Fruit fly (Drosophila melanogaster): ENCODE results near the gene Ilp7.

Ilp7 gene

dm6 chrX:3682483-3682813 lies 15.0 kb downstream of the Ilp7 start:
- no peak for TF ChIP-seq CG17801 (GFP tag; optimal IDR thresholded peaks at IDR 0.05; ENCODE audit: partially characterized antibody)

- no peak for TF ChIP-seq CG17801 (GFP tag; optimal IDR thresholded peaks at IDR 0.05; ENCODE audit: partially characterized antibody)
Measured at dm6 chrX:3684809-3685533, 17.6 kb downstream of the Ilp7 start.

DNA sequence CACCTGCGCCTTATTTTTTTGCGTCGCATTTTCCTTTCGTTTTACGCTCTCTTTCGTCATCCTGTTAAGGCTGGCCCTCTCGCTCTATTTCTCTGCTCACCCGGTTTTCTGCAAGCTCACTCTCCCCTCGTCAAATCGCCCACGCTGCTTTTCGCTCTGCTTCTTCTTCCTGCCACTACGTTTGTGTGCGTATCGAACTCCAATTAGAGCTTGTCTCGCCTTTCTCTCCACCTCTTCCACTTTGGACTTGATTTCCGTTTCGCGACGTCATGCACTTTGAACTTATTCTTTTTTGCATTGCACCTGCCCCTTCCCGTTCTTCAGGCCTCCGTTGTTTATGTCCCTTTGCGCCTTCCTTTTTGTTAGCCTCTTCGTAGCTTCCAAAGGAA lies 18.1 kb downstream of the Ilp7 start:
- no peak for TF ChIP-seq CG17801 (GFP tag; optimal IDR thresholded peaks at IDR 0.05; ENCODE audit: partially characterized antibody)

dm6 chrX:3686469-3687410 lies 19.3 kb downstream of the Ilp7 start:
- peak; percentile 93 for TF ChIP-seq CG17801 (GFP tag; optimal IDR thresholded peaks at IDR 0.05; ENCODE audit: partially characterized antibody)

DNA sequence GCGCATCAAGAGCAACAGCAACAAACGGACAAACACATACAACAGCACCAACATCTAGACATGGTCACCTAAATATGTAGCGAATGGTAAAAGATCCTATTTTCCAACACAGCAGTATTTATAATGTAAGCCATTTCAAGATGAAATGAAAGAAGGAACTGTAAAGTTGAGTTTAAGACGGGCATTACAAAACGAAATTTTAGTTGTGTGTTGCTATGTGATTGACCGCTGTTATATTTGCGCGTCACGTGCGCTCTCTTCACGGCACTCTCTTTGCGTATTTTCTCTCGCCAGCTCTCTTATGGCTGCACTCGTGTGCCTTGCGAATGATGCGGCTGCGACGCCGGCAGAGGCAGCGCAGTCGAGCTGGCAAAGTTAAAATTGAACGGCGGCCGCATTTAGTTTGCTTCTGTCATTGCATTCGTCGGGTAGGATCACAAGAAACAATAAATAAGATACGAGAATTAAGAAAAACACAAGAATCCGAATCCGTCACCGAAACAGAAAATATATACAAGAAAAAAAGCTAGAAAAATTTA lies 20.5 kb downstream of the Ilp7 start:
- TF ChIP-seq CG17801 (GFP tag; optimal IDR thresholded peaks at IDR 0.05; ENCODE audit: partially characterized antibody): no peak

DNA sequence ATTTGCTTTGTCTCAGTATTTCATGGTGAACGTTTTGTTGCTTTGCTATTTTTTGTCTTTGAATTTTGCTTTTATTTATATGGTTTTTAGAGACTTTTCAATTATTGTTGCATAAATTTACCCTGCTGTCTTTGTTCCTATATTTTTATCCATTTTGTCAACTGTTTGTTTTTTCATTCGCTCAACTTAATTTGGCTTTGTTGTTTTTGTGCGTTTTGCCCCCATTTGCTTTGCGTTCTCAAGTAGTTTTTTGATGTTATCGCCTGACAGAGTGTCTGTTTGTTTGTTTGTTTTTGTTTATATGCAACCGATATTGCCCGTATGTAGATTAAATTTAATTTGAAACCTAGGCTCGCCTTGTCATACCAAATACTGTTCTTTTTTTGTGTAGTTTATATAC lies 21.2 kb downstream of the Ilp7 start:
- no peak for TF ChIP-seq CG17801 (GFP tag; optimal IDR thresholded peaks at IDR 0.05; ENCODE audit: partially characterized antibody)

dm6 chrX:3689079-3689478 lies 21.7 kb downstream of the Ilp7 start:
- peak; percentile 85 for TF ChIP-seq CG17801 (GFP tag; optimal IDR thresholded peaks at IDR 0.05; ENCODE audit: partially characterized antibody)

- no peak for TF ChIP-seq CG17801 (GFP tag; optimal IDR thresholded peaks at IDR 0.05; ENCODE audit: partially characterized antibody)
Measured at dm6 chrX:3690631-3691030, 23.2 kb downstream of the Ilp7 start.

DNA sequence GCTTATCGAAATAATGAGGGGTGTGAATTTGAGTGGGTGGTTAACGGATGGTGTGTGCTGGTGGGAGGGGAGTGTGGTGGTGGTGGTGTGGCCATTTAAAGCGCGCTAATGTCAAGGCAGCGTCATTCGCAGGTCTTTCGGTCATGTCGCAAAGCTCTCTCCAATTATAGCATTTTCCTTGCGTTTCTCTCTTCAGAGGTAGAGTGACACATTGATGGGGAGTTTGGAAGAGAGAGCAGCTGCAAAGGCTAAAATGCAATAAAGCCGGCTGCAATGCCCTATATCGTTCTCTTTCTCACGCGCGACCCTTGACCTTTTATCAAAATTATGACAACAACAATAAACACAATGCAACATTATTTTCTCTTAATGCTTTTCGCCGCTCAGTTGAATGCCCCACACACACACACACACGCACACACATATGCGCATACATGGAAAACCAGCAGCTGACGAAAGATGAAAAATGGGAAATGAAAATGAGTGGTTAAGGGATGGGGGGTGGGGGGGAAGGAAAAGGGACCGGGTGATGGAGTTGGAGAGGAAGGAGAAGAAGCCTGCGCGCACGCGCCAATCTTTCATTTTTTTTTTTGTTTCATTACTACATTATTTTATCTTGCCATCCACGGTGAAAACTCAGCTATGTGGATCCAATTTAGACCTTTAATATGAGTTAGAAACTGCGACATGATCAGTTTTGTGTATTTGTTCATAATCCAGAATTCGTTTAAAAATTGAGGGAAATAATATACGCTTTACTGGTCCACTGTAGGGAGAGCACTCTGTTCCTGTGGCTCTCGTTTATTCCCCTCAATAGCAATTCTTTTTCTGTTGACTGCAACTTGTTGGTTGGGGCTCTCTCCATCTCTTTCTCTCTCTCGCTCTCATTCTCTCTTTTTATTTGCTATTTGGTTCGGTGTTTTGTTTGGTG lies 24.5 kb downstream of the Ilp7 start:
- peak; percentile 71 for TF ChIP-seq CG17801 (GFP tag; optimal IDR thresholded peaks at IDR 0.05; ENCODE audit: partially characterized antibody)

DNA sequence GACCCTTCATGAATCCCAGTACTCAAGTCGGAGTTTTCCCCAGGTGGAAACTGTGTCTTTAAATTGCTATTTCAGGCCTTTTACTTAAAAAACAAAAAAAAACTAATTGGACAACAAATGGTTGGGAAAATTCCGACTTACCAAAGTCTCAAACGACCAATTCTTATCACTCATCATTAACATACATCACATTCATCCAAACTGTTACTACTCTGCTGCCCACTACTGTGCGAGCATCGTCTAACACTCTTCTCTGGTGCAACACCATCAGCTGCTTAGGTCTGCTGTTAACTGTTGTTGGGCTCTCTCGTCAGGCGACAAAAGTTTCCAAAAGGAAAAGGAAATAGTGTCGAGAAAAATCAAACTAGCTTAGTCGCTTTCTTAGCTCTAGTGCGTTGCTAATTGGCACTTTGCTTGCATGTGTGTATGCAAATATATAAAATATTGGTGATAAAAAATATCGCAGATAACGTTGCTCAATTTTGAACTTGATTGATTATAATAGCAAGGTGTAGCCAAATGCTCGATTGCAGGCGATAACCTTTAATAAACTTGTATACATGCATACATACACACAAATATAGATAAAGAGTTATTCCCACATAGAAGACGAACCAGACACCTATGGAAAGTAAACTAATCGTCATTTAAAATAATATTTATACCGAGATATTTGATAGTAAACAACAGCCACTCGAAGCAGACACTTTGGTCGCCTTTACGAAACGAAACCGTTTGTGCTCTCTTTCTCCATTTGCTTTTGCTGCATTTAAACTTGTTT lies 26.8 kb downstream of the Ilp7 start:
- peak; percentile 52 for TF ChIP-seq CG17801 (GFP tag; optimal IDR thresholded peaks at IDR 0.05; ENCODE audit: partially characterized antibody)

dm6 chrX:3694770-3695145 lies 27.3 kb downstream of the Ilp7 start:
- no peak for TF ChIP-seq CG17801 (GFP tag; optimal IDR thresholded peaks at IDR 0.05; ENCODE audit: partially characterized antibody)

DNA sequence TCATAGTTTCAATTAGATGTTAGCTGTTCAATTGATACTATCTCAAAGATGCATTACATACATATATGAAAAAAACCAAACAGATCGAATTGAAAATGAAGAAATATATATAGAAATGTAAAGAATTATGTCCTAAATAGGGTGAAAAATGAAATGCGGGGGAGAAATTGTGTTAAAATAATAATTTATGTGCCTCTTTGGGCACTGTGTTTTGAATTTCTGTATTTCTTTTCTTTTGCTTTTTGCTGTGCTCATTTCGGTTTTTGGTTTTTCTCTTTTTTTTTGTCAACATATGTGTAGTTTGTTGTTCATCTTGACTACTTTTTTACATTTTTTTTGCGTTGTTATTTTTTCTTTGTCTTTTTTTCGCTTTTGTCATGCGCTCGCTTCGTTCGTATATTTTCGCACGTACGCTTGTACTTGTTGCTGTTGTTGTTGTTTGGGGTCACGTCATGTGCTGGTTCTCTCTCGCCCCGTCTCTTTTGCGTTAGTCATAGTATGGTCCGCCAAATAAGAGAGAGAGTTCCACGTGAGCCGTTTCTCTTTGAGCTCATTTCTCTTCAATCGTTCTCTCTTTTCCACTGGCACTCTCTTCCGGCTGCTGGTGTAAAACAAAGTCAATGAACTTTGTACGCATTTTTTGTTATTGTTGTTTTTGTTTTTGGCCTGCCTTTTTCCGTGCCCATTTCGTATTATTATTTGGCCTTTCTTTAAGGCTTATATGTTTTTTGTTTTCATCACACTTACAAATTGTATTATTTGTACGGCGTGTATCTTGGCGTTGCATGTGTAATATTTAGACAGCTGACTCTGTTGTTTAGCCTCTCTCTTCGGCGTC lies 27.9 kb downstream of the Ilp7 start:
- TF ChIP-seq CG17801 (GFP tag; optimal IDR thresholded peaks at IDR 0.05; ENCODE audit: partially characterized antibody): peak; percentile 98

- TF ChIP-seq CG17801 (GFP tag; optimal IDR thresholded peaks at IDR 0.05; ENCODE audit: partially characterized antibody): no peak
Measured at dm6 chrX:3696540-3697206, 29.3 kb downstream of the Ilp7 start.

Data from ovary, adult (tissue).